Fruit fly (Drosophila melanogaster) S2 (cell line): Measurements from ENCODE around the gene Cyp303a1.

Experiments
- CG8478 ChIP-seq: fragments of >200 bp; optimal IDR thresholded peaks from 2 replicates; lab custom pipeline; 2018
- CTCF ChIP-seq, 2 experiments: fragments of >200 bp; optimal IDR thresholded peaks; 2 replicates each; lab custom pipeline; 2018

Gene Cyp303a1

dm6 chr2L:16310648-16311047 is 16.7 kb downstream of the Cyp303a1 start, which contains the start of the genes cni and fzy:
TSS of gene cni (minus strand) at chr2L:16310726.
TSS of gene fzy (plus strand) at chr2L:16310956.
- TF ChIP-seq CG8478 (lab: Kevin White, UChicago) (no peak), CTCF (optimal IDR thresholded peaks at IDR 0.05; lab: Kevin White, UChicago) (peak in 1 of 2 experiments; percentile 6)

dm6 chr2L:16315027-16315426 is 21.0 kb downstream of the Cyp303a1 start:
- no peak for TF ChIP-seq CTCF (optimal IDR thresholded peaks at IDR 0.05; lab: Kevin White, UChicago)
- TF ChIP-seq CG8478 (lab: Kevin White, UChicago) = no peak

- no peak for TF ChIP-seq CG8478 (lab: Kevin White, UChicago)
- no peak for TF ChIP-seq CTCF (optimal IDR thresholded peaks at IDR 0.05; lab: Kevin White, UChicago)
Measured at dm6 chr2L:16315844-16316243, 21.9 kb downstream of the Cyp303a1 start.

- no peak for TF ChIP-seq CG8478 (lab: Kevin White, UChicago)
- no peak for TF ChIP-seq CTCF (optimal IDR thresholded peaks at IDR 0.05; lab: Kevin White, UChicago)
Measured at dm6 chr2L:16316410-16316809, 22.4 kb downstream of the Cyp303a1 start.

dm6 chr2L:16317131-16317530 is 23.1 kb downstream of the Cyp303a1 start:
- no peak for TF ChIP-seq CTCF (optimal IDR thresholded peaks at IDR 0.05; lab: Kevin White, UChicago)
- no peak for TF ChIP-seq CG8478 (lab: Kevin White, UChicago)

- TF ChIP-seq CTCF (optimal IDR thresholded peaks at IDR 0.05; lab: Kevin White, UChicago) (no peak), CG8478 (lab: Kevin White, UChicago) (no peak)
Measured at dm6 chr2L:16317777-16318610, 24.0 kb downstream of the Cyp303a1 start.

- TF ChIP-seq CTCF (optimal IDR thresholded peaks at IDR 0.05; lab: Kevin White, UChicago) (no peak), CG8478 (lab: Kevin White, UChicago) (no peak)
Measured at dm6 chr2L:16319743-16320142, 25.8 kb downstream of the Cyp303a1 start.

dm6 chr2L:16320428-16320827 is 26.4 kb downstream of the Cyp303a1 start:
- TF ChIP-seq CG8478 (lab: Kevin White, UChicago) (no peak), CTCF (optimal IDR thresholded peaks at IDR 0.05; lab: Kevin White, UChicago) (no peak)

- TF ChIP-seq CG8478 (lab: Kevin White, UChicago) = no peak
- no peak for TF ChIP-seq CTCF (optimal IDR thresholded peaks at IDR 0.05; lab: Kevin White, UChicago)
Measured at dm6 chr2L:16321209-16321608, 27.2 kb downstream of the Cyp303a1 start.

dm6 chr2L:16321872-16322631 is 28.1 kb downstream of the Cyp303a1 start:
- no peak for TF ChIP-seq CG8478 (lab: Kevin White, UChicago)
- no peak for TF ChIP-seq CTCF (optimal IDR thresholded peaks at IDR 0.05; lab: Kevin White, UChicago)

- TF ChIP-seq CG8478 (lab: Kevin White, UChicago) (no peak), CTCF (optimal IDR thresholded peaks at IDR 0.05; lab: Kevin White, UChicago) (no peak)
Measured at dm6 chr2L:16323544-16323943, 29.6 kb downstream of the Cyp303a1 start.

dm6 chr2L:16324833-16325232 is 30.9 kb downstream of the Cyp303a1 start:
- TF ChIP-seq CG8478 (lab: Kevin White, UChicago) (no peak), CTCF (optimal IDR thresholded peaks at IDR 0.05; lab: Kevin White, UChicago) (no peak)

- TF ChIP-seq CTCF (optimal IDR thresholded peaks at IDR 0.05; lab: Kevin White, UChicago) = no peak
- TF ChIP-seq CG8478 (lab: Kevin White, UChicago) = no peak
Measured at dm6 chr2L:16325515-16326257, 31.7 kb downstream of the Cyp303a1 start, which contains the start of gene cact. TSS of gene cact (minus strand) at chr2L:16326207.

dm6 chr2L:16326892-16327291 is 32.9 kb downstream of the Cyp303a1 start, which contains the start of gene CG4278:
TSS of gene CG4278 (plus strand) at chr2L:16327069.
- no peak for TF ChIP-seq CG8478 (lab: Kevin White, UChicago)
- TF ChIP-seq CTCF (optimal IDR thresholded peaks at IDR 0.05; lab: Kevin White, UChicago) = no peak
